Worm (Caenorhabditis elegans) whole organism, L4 larva: ENCODE data around the gene F09E5.7.
A peak's percentile ranks its signal among the peaks of the same experiment; 100 is the strongest.

Experiments used
- F26F4.8 ChIP-seq: fragments of 200-800 bp; sonication (Bioruptor generic); conservative IDR thresholded peaks from 2 replicates; pipeline ENCODE4 v1.3.6; 2022; ENCODE audit warnings: missing genetic modification characterization, missing compliant biosample characterization
- F44E2.7 ChIP-seq: fragments of 200-800 bp; sonication (Bioruptor generic); IDR thresholded peaks from 2 replicates; pipeline ENCODE4 v2.1.2; 2022; ENCODE audit warnings: missing genetic modification characterization, missing compliant biosample characterization
- F49E8.2 ChIP-seq: sonication (generic microtip); optimal IDR thresholded peaks from 2 replicates; lab custom pipeline; 2016; ENCODE audit warnings: missing compliant biosample characterization, mild to moderate bottlenecking, missing genetic modification characterization, borderline replicate concordance
- R02D3.7 ChIP-seq: fragments of 150-350 bp; sonication (generic microtip); optimal IDR thresholded peaks from 3 replicates; lab custom pipeline; 2014; ENCODE audit warnings: missing biosample characterization, missing genetic modification characterization
- T26A8.4 ChIP-seq: fragments of 200-800 bp; sonication (Bioruptor generic); IDR thresholded peaks from 2 replicates; pipeline ENCODE4 v1.3.6; 2022; ENCODE audit warnings: missing genetic modification characterization, missing compliant biosample characterization
- Y5F2A.4 ChIP-seq: fragments of 200-800 bp; sonication (Bioruptor generic); optimal IDR thresholded peaks from 2 replicates; lab custom pipeline; 2018; ENCODE audit warnings: mild to moderate bottlenecking, missing genetic modification characterization, missing compliant biosample characterization
- Y75B8A.6 ChIP-seq: fragments of 200-800 bp; sonication (Bioruptor generic); IDR thresholded peaks from 2 replicates; pipeline ENCODE4 v1.3.6; 2022; ENCODE audit warnings: missing genetic modification reagents, missing genetic modification characterization, missing compliant biosample characterization
- ZK337.2 ChIP-seq: fragments of 200-800 bp; sonication (Bioruptor generic); IDR thresholded peaks from 2 replicates; pipeline ENCODE4 v1.3.6; 2022; ENCODE audit warnings: missing genetic modification reagents, missing genetic modification characterization, missing compliant biosample characterization
- aha-1 ChIP-seq: fragments of 150-350 bp; peaks from one replicate; lab custom pipeline; 2014; ENCODE audit warnings: missing biosample characterization, missing genetic modification characterization
- aly-2 ChIP-seq: sonication (generic microtip); optimal IDR thresholded peaks from 2 replicates; lab custom pipeline; 2018; ENCODE audit warnings: missing biosample characterization, missing genetic modification characterization
- ama-1 ChIP-seq: fragments of 150-350 bp; optimal IDR thresholded peaks from 2 replicates; lab custom pipeline; 2014; ENCODE audit warnings: inconsistent platforms, mixed read lengths
- ceh-32 ChIP-seq: sonication (generic microtip); optimal IDR thresholded peaks from 2 replicates; lab custom pipeline; 2016; ENCODE audit warnings: mild to moderate bottlenecking, missing genetic modification characterization, missing compliant biosample characterization; ENCODE audit not compliant: poor library complexity
- ceh-82 ChIP-seq: sonication (generic microtip); optimal IDR thresholded peaks from 2 replicates; lab custom pipeline; 2017; ENCODE audit warnings: missing biosample characterization, missing genetic modification characterization
- daf-16 ChIP-seq, 3 experiments: sonication (generic microtip); optimal IDR thresholded peaks; 2 replicates each; lab custom pipeline; 2016 to 2017; ENCODE audit warnings: missing genetic modification characterization in 3 of 3, missing genetic modification reagents in 3 of 3, mild to moderate bottlenecking in 2 of 3, missing compliant biosample characterization in 2 of 3, missing biosample characterization in 1 of 3, moderate library complexity in 1 of 3
- dmd-6 ChIP-seq: fragments of 200-800 bp; sonication (Bioruptor generic); IDR thresholded peaks from 2 replicates; pipeline ENCODE4 v1.3.6; 2022; ENCODE audit warnings: missing genetic modification reagents, missing genetic modification characterization, missing compliant biosample characterization
- dmd-8 ChIP-seq: fragments of 200-800 bp; sonication (Bioruptor generic); IDR thresholded peaks from 2 replicates; pipeline ENCODE4 v1.3.6; 2022; ENCODE audit warnings: missing genetic modification characterization, missing compliant biosample characterization
- dmd-9 ChIP-seq: fragments of 200-800 bp; sonication (Bioruptor generic); IDR thresholded peaks from 2 replicates; pipeline ENCODE4 v1.3.6; 2022; ENCODE audit warnings: missing genetic modification reagents, missing genetic modification characterization, missing compliant biosample characterization
- fkh-10 ChIP-seq: fragments of 150-350 bp; optimal IDR thresholded peaks from 2 replicates; lab custom pipeline; 2014; ENCODE audit warnings: missing biosample characterization, missing genetic modification reagents, missing genetic modification characterization
- gei-8 ChIP-seq: fragments of 200-800 bp; sonication (Bioruptor generic); optimal IDR thresholded peaks from 2 replicates; lab custom pipeline; 2018; ENCODE audit warnings: mild to moderate bottlenecking, missing genetic modification characterization, missing compliant biosample characterization
- hif-1 ChIP-seq, 2 experiments: sonication (generic microtip); optimal IDR thresholded peaks; 2 replicates each; lab custom pipeline; 2016 to 2017; ENCODE audit warnings: missing compliant biosample characterization in 2 of 2, missing genetic modification characterization in 2 of 2, missing genetic modification reagents in 2 of 2, missing genotype in 2 of 2, mild to moderate bottlenecking in 1 of 2
- hlh-11 ChIP-seq: fragments of 200-800 bp; sonication (Bioruptor generic); optimal IDR thresholded peaks from 2 replicates; lab custom pipeline; 2018; ENCODE audit warnings: mild to moderate bottlenecking, missing genetic modification characterization, missing compliant biosample characterization
- hmg-1.1 ChIP-seq: fragments of 200-800 bp; sonication (Bioruptor generic); IDR thresholded peaks from 2 replicates; pipeline ENCODE4 v1.3.6; 2022; ENCODE audit warnings: missing genetic modification reagents, missing genetic modification characterization, missing compliant biosample characterization
- jun-1 ChIP-seq: fragments of 150-350 bp; optimal IDR thresholded peaks from 2 replicates; lab custom pipeline; 2014; ENCODE audit warnings: missing biosample characterization, missing genetic modification reagents, missing genetic modification characterization
- lim-7 ChIP-seq: fragments of 200-800 bp; sonication (Bioruptor generic); IDR thresholded peaks from 2 replicates; pipeline ENCODE4 v1.3.6; 2022; ENCODE audit warnings: missing genetic modification characterization, missing compliant biosample characterization
- lin-1 ChIP-seq: fragments of 200-800 bp; sonication (Bioruptor generic); IDR thresholded peaks from 2 replicates; pipeline ENCODE4 v1.3.6; 2022; ENCODE audit warnings: missing genetic modification reagents, missing genetic modification characterization, missing compliant biosample characterization
- lin-15B ChIP-seq: fragments of 150-350 bp; sonication (generic microtip); optimal IDR thresholded peaks from 3 replicates; lab custom pipeline; 2014; ENCODE audit warnings: missing biosample characterization, missing genetic modification characterization
- lin-38 ChIP-seq: fragments of 200-800 bp; sonication (Bioruptor generic); IDR thresholded peaks from 2 replicates; pipeline ENCODE4 v1.3.6; 2022; ENCODE audit warnings: missing genetic modification reagents, missing genetic modification characterization, missing compliant biosample characterization
- lir-3 ChIP-seq: sonication (generic microtip); optimal IDR thresholded peaks from 2 replicates; lab custom pipeline; 2016; ENCODE audit warnings: mild to moderate bottlenecking, missing genetic modification characterization, missing compliant biosample characterization
- mdt-29 ChIP-seq: fragments of 200-800 bp; sonication (Bioruptor generic); IDR thresholded peaks from 2 replicates; pipeline ENCODE4 v1.3.6; 2022; ENCODE audit warnings: missing genetic modification reagents, missing genetic modification characterization, missing compliant biosample characterization
- mes-2 ChIP-seq: sonication (generic microtip); optimal IDR thresholded peaks from 2 replicates; lab custom pipeline; 2016; ENCODE audit warnings: missing genotype, mild to moderate bottlenecking, missing genetic modification characterization, missing compliant biosample characterization; ENCODE audit not compliant: poor library complexity, severe bottlenecking
- mxl-3 ChIP-seq: fragments of 200-800 bp; sonication (Bioruptor generic); optimal IDR thresholded peaks from 2 replicates; lab custom pipeline; 2018; ENCODE audit warnings: mild to moderate bottlenecking, missing genetic modification characterization, missing compliant biosample characterization
- nhr-42 ChIP-seq: fragments of 200-800 bp; sonication (Bioruptor generic); IDR thresholded peaks from 2 replicates; pipeline ENCODE4 v1.3.6; 2022; ENCODE audit warnings: missing genetic modification characterization, missing compliant biosample characterization
- nhr-6 ChIP-seq: fragments of 150-350 bp; optimal IDR thresholded peaks from 2 replicates; lab custom pipeline; 2014; ENCODE audit warnings: missing biosample characterization, missing genetic modification characterization
- pha-4 ChIP-seq, 2 experiments: fragments of 150-350 bp in 1 of 2; fragments of 200-800 bp in 1 of 2; sonication (Bioruptor generic) in 1 of 2; IDR thresholded peaks in 1 of 2; optimal IDR thresholded peaks in 1 of 2; 2 replicates each; pipeline versions ENCODE4 v1.3.6 to Lab custom; 2014 to 2022; ENCODE audit warnings: missing genetic modification characterization in 2 of 2, missing genetic modification reagents in 2 of 2, missing biosample characterization in 1 of 2, missing compliant biosample characterization in 1 of 2
- php-3 ChIP-seq: fragments of 200-800 bp; sonication (Bioruptor generic); IDR thresholded peaks from 2 replicates; pipeline ENCODE4 v1.3.6; 2022; ENCODE audit warnings: missing genetic modification reagents, missing genetic modification characterization, missing compliant biosample characterization
- pqm-1 ChIP-seq: sonication (generic microtip); optimal IDR thresholded peaks from 2 replicates; lab custom pipeline; 2017; ENCODE audit warnings: missing biosample characterization, missing genetic modification characterization
- rbr-2 ChIP-seq: sonication (generic microtip); optimal IDR thresholded peaks from 2 replicates; lab custom pipeline; 2016; ENCODE audit warnings: missing genotype, missing genetic modification characterization, missing compliant biosample characterization
- skn-1 ChIP-seq: fragments of 150-350 bp; optimal IDR thresholded peaks from 2 replicates; lab custom pipeline; 2014; ENCODE audit warnings: missing biosample characterization, missing genetic modification characterization
- spr-1 ChIP-seq: sonication (generic microtip); optimal IDR thresholded peaks from 2 replicates; lab custom pipeline; 2016; ENCODE audit warnings: mild to moderate bottlenecking, missing genetic modification characterization, missing compliant biosample characterization
- spr-3 ChIP-seq: fragments of 200-800 bp; sonication (Bioruptor generic); optimal IDR thresholded peaks from 2 replicates; lab custom pipeline; 2018; ENCODE audit warnings: mild to moderate bottlenecking, missing genetic modification characterization, missing compliant biosample characterization
- tra-1 ChIP-seq: fragments of 200-800 bp; sonication (Bioruptor generic); IDR thresholded peaks from 2 replicates; pipeline ENCODE4 v1.3.6; 2022; ENCODE audit warnings: missing genetic modification reagents, missing genetic modification characterization, missing compliant biosample characterization
- unc-39 ChIP-seq: sonication (generic microtip); optimal IDR thresholded peaks from 2 replicates; lab custom pipeline; 2017; ENCODE audit warnings: missing biosample characterization, missing genetic modification characterization
- unc-62 ChIP-seq, 3 experiments: fragments of 150-350 bp in 1 of 3; sonication (generic microtip); optimal IDR thresholded peaks in 2 of 3; peaks in 1 of 3; 1 replicate in 1 of 3; 2 replicates in 2 of 3; lab custom pipeline; 2014 to 2017; ENCODE audit warnings: missing biosample characterization in 3 of 3, missing genetic modification characterization in 3 of 3, missing genetic modification reagents in 3 of 3, missing genotype in 1 of 3
- vab-7 ChIP-seq: fragments of 200-800 bp; sonication (Bioruptor generic); IDR thresholded peaks from 2 replicates; pipeline ENCODE4 v1.3.6; 2022; ENCODE audit warnings: missing genetic modification reagents, missing genetic modification characterization, missing compliant biosample characterization
- zag-1 ChIP-seq: fragments of 150-350 bp; optimal IDR thresholded peaks from 2 replicates; lab custom pipeline; 2014; ENCODE audit warnings: missing biosample characterization, missing genetic modification characterization
- zfp-2 ChIP-seq: sonication (generic microtip); optimal IDR thresholded peaks from 2 replicates; lab custom pipeline; 2016; ENCODE audit warnings: mild to moderate bottlenecking, missing genetic modification characterization, missing compliant biosample characterization
- zfp-3 ChIP-seq: fragments of 200-800 bp; sonication (Bioruptor generic); conservative IDR thresholded peaks from 2 replicates; pipeline ENCODE4 v1.3.6; 2022; ENCODE audit warnings: missing genetic modification reagents, missing genetic modification characterization, missing compliant biosample characterization
- ztf-7 ChIP-seq: fragments of 150-350 bp; optimal IDR thresholded peaks from 2 replicates; lab custom pipeline; 2014; ENCODE audit warnings: missing biosample characterization, missing genetic modification characterization

The F09E5.7 gene

DNA sequence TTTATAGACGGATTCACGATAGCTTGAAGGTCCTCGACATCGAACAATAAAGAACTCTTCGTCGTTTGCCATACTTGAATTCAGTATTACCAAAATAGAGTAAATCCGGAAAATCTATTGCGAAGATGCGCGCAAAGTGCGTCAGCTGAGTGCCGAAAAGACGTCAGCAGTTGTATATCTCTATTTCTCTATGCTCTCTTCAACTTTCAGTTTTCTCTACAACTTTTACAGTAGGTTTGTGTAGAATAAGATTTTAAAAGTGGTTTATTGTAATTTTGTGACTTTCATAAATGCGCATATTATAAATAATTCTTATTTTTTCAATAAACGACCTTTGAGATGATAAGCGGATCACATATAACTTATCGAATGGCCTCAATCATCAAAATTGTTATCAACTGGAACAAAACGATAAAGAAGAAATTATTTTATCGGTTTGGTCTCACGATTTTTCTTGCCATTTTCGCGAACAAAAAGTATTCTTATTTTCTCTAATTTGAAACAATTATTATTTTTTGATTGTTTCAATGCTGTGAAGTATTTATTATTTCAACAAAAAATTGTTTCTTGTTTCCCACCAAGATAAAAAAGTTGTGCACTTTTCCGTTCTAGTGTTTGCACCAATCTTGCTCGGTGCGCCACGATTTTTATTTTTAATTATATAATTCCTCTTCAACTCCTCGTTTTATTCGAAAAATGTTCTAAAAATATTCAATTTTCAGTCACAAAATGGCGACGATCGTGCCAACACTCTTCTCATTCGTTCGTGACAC lies 21.6 kb downstream of the F09E5.7 start, which contains the start of the genes agt-2 and F09E5.3 (continued):
- no peak for TF ChIP-seq ceh-82 (tag; lab: Kevin White, UChicago)
- no peak for TF ChIP-seq vab-7 (GFP tag; lab: Robert Waterston, UW)
- no peak for TF ChIP-seq zag-1 (tag; lab: Kevin White, UChicago)
- TF ChIP-seq hmg-1.1 (GFP tag; lab: Robert Waterston, UW) = peak; percentile 73; the same call in 1 of the 2 replicates
- TF ChIP-seq jun-1 (tag; lab: Kevin White, UChicago) = no peak
- TF ChIP-seq lin-38 (GFP tag; lab: Robert Waterston, UW) = peak; percentile 86
- no peak for TF ChIP-seq dmd-8 (GFP tag; lab: Robert Waterston, UW)
- TF ChIP-seq aly-2 = no peak
- no peak for TF ChIP-seq F26F4.8 (GFP tag; lab: Robert Waterston, UW)
- TF ChIP-seq tra-1 (GFP tag; lab: Robert Waterston, UW) = peak; percentile 47
- no peak for TF ChIP-seq ceh-32 (tag; lab: Kevin White, UChicago)
- TF ChIP-seq R02D3.7 = no peak
- TF ChIP-seq ZK337.2 (GFP tag; lab: Robert Waterston, UW) = no peak
- peak in 1 of 2 experiments; percentile 88 for TF ChIP-seq unc-62 (GFP tag; optimal IDR thresholded peaks at IDR 0.05 in 1 of 2; lab: Kevin White, UChicago)
- TF ChIP-seq unc-62 (tag; optimal IDR thresholded peaks at IDR 0.05; lab: Kevin White, UChicago) = no peak
- TF ChIP-seq dmd-9 (GFP tag; lab: Robert Waterston, UW) = no peak
- no peak for TF ChIP-seq Y75B8A.6 (GFP tag; lab: Robert Waterston, UW)
- TF ChIP-seq lin-1 = no peak
- TF ChIP-seq mxl-3 (GFP tag; lab: Kevin White, UChicago) = peak; percentile 62
- TF ChIP-seq hlh-11 (tag; lab: Kevin White, UChicago) = peak; percentile 83
- TF ChIP-seq T26A8.4 = peak; percentile 90
- peak; percentile 65 for TF ChIP-seq pha-4 (GFP tag; IDR thresholded peaks at IDR 0.05; lab: Robert Waterston, UW)
- peak; percentile 15 for TF ChIP-seq pha-4 (tag; optimal IDR thresholded peaks at IDR 0.05; lab: Kevin White, UChicago)
- peak; percentile 89 for TF ChIP-seq rbr-2 (tag; lab: Kevin White, UChicago)
- peak; percentile 83 for TF ChIP-seq dmd-6 (GFP tag; lab: Robert Waterston, UW)
- TF ChIP-seq F49E8.2 (tag; lab: Kevin White, UChicago) = no peak
- TF ChIP-seq hif-1 (tag; optimal IDR thresholded peaks at IDR 0.05; lab: Kevin White, UChicago) = peak in 1 of 2 experiments; percentile 58
- peak; percentile 86 for TF ChIP-seq aha-1 (tag; lab: Kevin White, UChicago)
- no peak for TF ChIP-seq F44E2.7 (GFP tag; lab: Robert Waterston, UW)
- peak; percentile 43 for TF ChIP-seq spr-3
- TF ChIP-seq php-3 = no peak
- TF ChIP-seq mes-2 (tag; lab: Kevin White, UChicago) = peak; percentile 93
- TF ChIP-seq nhr-42 = 0 out of 2 replicates have a peak, but pooled peaks have one; percentile 17
- TF ChIP-seq gei-8 (GFP tag; lab: Kevin White, UChicago) = no peak
- TF ChIP-seq nhr-6 (tag; lab: Kevin White, UChicago) = peak; percentile 58
- TF ChIP-seq daf-16 (GFP tag; optimal IDR thresholded peaks at IDR 0.05; lab: Kevin White, UChicago) = peak in 1 of 2 experiments; percentile 19
- peak; percentile 19 for TF ChIP-seq daf-16 (tag; optimal IDR thresholded peaks at IDR 0.05; lab: Kevin White, UChicago)
- TF ChIP-seq zfp-3 = peak; percentile 74
- TF ChIP-seq lin-15B (tag; lab: Kevin White, UChicago) = no peak
- TF ChIP-seq spr-1 = peak; percentile 80
- TF ChIP-seq mdt-29 = no peak
- TF ChIP-seq ztf-7 (tag; lab: Kevin White, UChicago) = peak; percentile 47
- TF ChIP-seq pqm-1 (tag; lab: Kevin White, UChicago) = peak; percentile 74
- peak; percentile 9 for TF ChIP-seq Y5F2A.4 (GFP tag; lab: Kevin White, UChicago)
- no peak for TF ChIP-seq lim-7 (GFP tag; lab: Robert Waterston, UW)
- no peak for TF ChIP-seq ama-1 (lab: Kevin White, UChicago)
- TF ChIP-seq unc-39 (tag; lab: Kevin White, UChicago) = no peak
- peak; percentile 23 for TF ChIP-seq zfp-2 (tag; lab: Kevin White, UChicago)
- no peak for TF ChIP-seq lir-3 (tag; lab: Kevin White, UChicago)
- TF ChIP-seq skn-1 (tag; lab: Kevin White, UChicago) = no peak
- peak; percentile 86 for TF ChIP-seq fkh-10 (GFP tag; lab: Kevin White, UChicago)
